Worm (Caenorhabditis elegans): ENCODE results near the gene spp-20.

ce11 chrV:6511121-6511520, 46.9 kb downstream of the spp-20 start, which contains the start of gene ubh-1:
- TF ChIP-seq flt-1 (GFP tag; IDR thresholded peaks at IDR 0.05) (no peak), ztf-29 (GFP tag; IDR thresholded peaks at IDR 0.05) (no peak), ztf-23 (GFP tag; IDR thresholded peaks at IDR 0.05) (no peak), tab-1 (GFP tag; IDR thresholded peaks at IDR 0.05) (no peak), med-1 (GFP tag; optimal IDR thresholded peaks at IDR 0.05; ENCODE audit: insufficient read depth) (no peak), cog-1 (tag; optimal IDR thresholded peaks at IDR 0.05) (no peak)
